Worm (Caenorhabditis elegans) whole organism, young adult: ENCODE measurements around the gene dnj-25.

Experiments used
- B0336.3 ChIP-seq: fragments of 200-800 bp; sonication (Bioruptor generic); IDR thresholded peaks from 2 replicates; pipeline ENCODE4 v1.3.6; 2022; ENCODE audit warnings: missing genetic modification characterization, missing compliant biosample characterization
- F57A8.1 ChIP-seq: fragments of 200-800 bp; sonication (Bioruptor generic); optimal IDR thresholded peaks from 2 replicates; lab custom pipeline; 2018; ENCODE audit warnings: mild to moderate bottlenecking, missing genetic modification characterization, moderate library complexity, missing compliant biosample characterization
- Y95B8A.8 ChIP-seq: fragments of 200-800 bp; sonication (Bioruptor generic); IDR thresholded peaks from 2 replicates; pipeline ENCODE4 v1.3.6; 2022; ENCODE audit warnings: missing genetic modification reagents, missing genetic modification characterization, missing compliant biosample characterization
- akir-1 ChIP-seq: fragments of 200-800 bp; sonication (Bioruptor generic); optimal IDR thresholded peaks from 2 replicates; lab custom pipeline; 2018; ENCODE audit warnings: mild to moderate bottlenecking, missing genetic modification characterization, moderate library complexity, missing compliant biosample characterization
- atf-7 ChIP-seq: sonication (generic microtip); optimal IDR thresholded peaks from 2 replicates; lab custom pipeline; 2017; ENCODE audit warnings: mild to moderate bottlenecking, missing genetic modification characterization, missing compliant biosample characterization
- attf-6 ChIP-seq: fragments of 200-800 bp; sonication (Bioruptor generic); IDR thresholded peaks from 2 replicates; pipeline ENCODE4 v1.3.6; 2022; ENCODE audit warnings: missing genetic modification reagents, missing genetic modification characterization, missing compliant biosample characterization
- bed-2 ChIP-seq: fragments of 200-800 bp; sonication (Bioruptor generic); IDR thresholded peaks from 2 replicates; pipeline ENCODE4 v1.3.6; 2022; ENCODE audit warnings: missing genetic modification reagents, missing genetic modification characterization, missing compliant biosample characterization
- cebp-1 ChIP-seq, 2 experiments: fragments of 200-800 bp in 1 of 2; sonication (Bioruptor generic) in 1 of 2; sonication (generic microtip) in 1 of 2; IDR thresholded peaks in 1 of 2; optimal IDR thresholded peaks in 1 of 2; 2 replicates each; pipeline versions ENCODE4 v1.3.6 to Lab custom; 2017 to 2022; ENCODE audit warnings: missing compliant biosample characterization in 2 of 2, missing genetic modification characterization in 2 of 2, mild to moderate bottlenecking in 1 of 2, missing genetic modification reagents in 1 of 2, moderate library complexity in 1 of 2
- ceh-100 ChIP-seq: fragments of 200-800 bp; sonication (Bioruptor generic); IDR thresholded peaks from 2 replicates; pipeline ENCODE4 v1.3.6; 2022; ENCODE audit warnings: missing genetic modification reagents, missing genetic modification characterization, missing compliant biosample characterization
- chd-7 ChIP-seq: sonication (generic microtip); optimal IDR thresholded peaks from 2 replicates; lab custom pipeline; 2016; ENCODE audit warnings: mild to moderate bottlenecking, missing genetic modification characterization, moderate library complexity, missing compliant biosample characterization
- egl-44 ChIP-seq: fragments of 200-800 bp; sonication (Bioruptor generic); IDR thresholded peaks from 2 replicates; pipeline ENCODE4 v1.3.6; 2022; ENCODE audit warnings: missing genetic modification reagents, missing genetic modification characterization, missing compliant biosample characterization
- ekl-4 ChIP-seq: fragments of 200-800 bp; sonication (Bioruptor generic); IDR thresholded peaks from 2 replicates; pipeline ENCODE4 v1.3.6; 2022; ENCODE audit warnings: missing genetic modification reagents, missing genetic modification characterization, missing compliant biosample characterization
- hmg-1.2 ChIP-seq: fragments of 200-800 bp; sonication (Bioruptor generic); IDR thresholded peaks from 2 replicates; pipeline ENCODE4 v1.3.6; 2022; ENCODE audit warnings: missing genetic modification reagents, missing genetic modification characterization, missing compliant biosample characterization
- hsf-1 ChIP-seq: fragments of 200-800 bp; sonication (Bioruptor generic); IDR thresholded peaks from 2 replicates; pipeline ENCODE4 v1.3.6; 2022; ENCODE audit warnings: missing genetic modification reagents, missing genetic modification characterization, missing compliant biosample characterization
- let-526 ChIP-seq: fragments of 200-800 bp; sonication (Bioruptor generic); IDR thresholded peaks from 2 replicates; pipeline ENCODE4 v1.3.6; 2022; ENCODE audit warnings: missing genetic modification reagents, missing genetic modification characterization, missing compliant biosample characterization
- let-607 ChIP-seq, 2 experiments: fragments of 200-800 bp in 1 of 2; sonication (Bioruptor generic) in 1 of 2; sonication (generic microtip) in 1 of 2; optimal IDR thresholded peaks; 2 replicates each; lab custom pipeline; 2016 to 2018; ENCODE audit warnings: mild to moderate bottlenecking in 2 of 2, missing compliant biosample characterization in 2 of 2, missing genetic modification characterization in 2 of 2, moderate library complexity in 2 of 2, missing genotype in 1 of 2
- lsl-1 ChIP-seq: fragments of 200-800 bp; sonication (Bioruptor generic); optimal IDR thresholded peaks from 2 replicates; lab custom pipeline; 2018; ENCODE audit warnings: mild to moderate bottlenecking, missing genetic modification characterization, moderate library complexity, missing compliant biosample characterization
- lsy-27 ChIP-seq: sonication (generic microtip); optimal IDR thresholded peaks from 2 replicates; lab custom pipeline; 2017; ENCODE audit warnings: missing genetic modification characterization, mild to moderate bottlenecking, missing compliant biosample characterization, antibody characterized with exemption, missing genotype, borderline replicate concordance; ENCODE audit not compliant: insufficient read depth
- madf-10 ChIP-seq: sonication (generic microtip); optimal IDR thresholded peaks from 2 replicates; lab custom pipeline; 2016; ENCODE audit warnings: mild to moderate bottlenecking, missing genetic modification characterization, missing compliant biosample characterization
- madf-8 ChIP-seq: fragments of 200-800 bp; sonication (Bioruptor generic); conservative IDR thresholded peaks from 2 replicates; pipeline ENCODE4 v1.3.6; 2022; ENCODE audit warnings: missing genetic modification reagents, missing genetic modification characterization, missing compliant biosample characterization
- mes-4 ChIP-seq: sonication (generic microtip); optimal IDR thresholded peaks from 2 replicates; lab custom pipeline; 2016; ENCODE audit warnings: missing genotype, missing genetic modification characterization, missing compliant biosample characterization
- nfya-2 ChIP-seq: fragments of 200-800 bp; sonication (Bioruptor generic); IDR thresholded peaks from 2 replicates; pipeline ENCODE4 v1.3.6; 2022; ENCODE audit warnings: missing genetic modification reagents, missing genetic modification characterization, missing compliant biosample characterization
- nhr-179 ChIP-seq: sonication (generic microtip); optimal IDR thresholded peaks from 2 replicates; lab custom pipeline; 2016; ENCODE audit warnings: mild to moderate bottlenecking, missing genetic modification characterization, missing compliant biosample characterization
- nhr-27 ChIP-seq: fragments of 200-800 bp; sonication (Bioruptor generic); optimal IDR thresholded peaks from 2 replicates; lab custom pipeline; 2018; ENCODE audit warnings: mild to moderate bottlenecking, missing genetic modification characterization, moderate library complexity, missing compliant biosample characterization
- nhr-80 ChIP-seq: sonication (generic microtip); optimal IDR thresholded peaks from 2 replicates; lab custom pipeline; 2016; ENCODE audit warnings: missing genetic modification characterization, missing compliant biosample characterization
- rcor-1 ChIP-seq: fragments of 200-800 bp; sonication (Bioruptor generic); IDR thresholded peaks from 2 replicates; pipeline ENCODE4 v1.3.6; 2022; ENCODE audit warnings: missing genetic modification reagents, missing genetic modification characterization, missing compliant biosample characterization
- snpc-4 ChIP-seq, 5 experiments: fragments of 150-350 bp in 1 of 5; sonication (generic microtip) in 4 of 5; optimal IDR thresholded peaks; 2 replicates each; lab custom pipeline; 2014 to 2018; ENCODE audit warnings: missing genetic modification characterization in 5 of 5, missing biosample characterization in 3 of 5, antibody characterized with exemption in 2 of 5, mild to moderate bottlenecking in 2 of 5, missing compliant biosample characterization in 2 of 5, missing genotype in 2 of 5, moderate library complexity in 2 of 5, missing genetic modification reagents in 1 of 5
- somi-1 ChIP-seq: fragments of 200-800 bp; sonication (Bioruptor generic); optimal IDR thresholded peaks from 2 replicates; lab custom pipeline; 2018; ENCODE audit warnings: mild to moderate bottlenecking, missing genetic modification characterization, missing compliant biosample characterization
- tbp1 ChIP-seq: fragments of 200-800 bp; sonication (Bioruptor generic); optimal IDR thresholded peaks from 2 replicates; lab custom pipeline; 2018; ENCODE audit warnings: mild to moderate bottlenecking, missing genetic modification characterization, missing compliant biosample characterization
- tbx-9 ChIP-seq: sonication (generic microtip); optimal IDR thresholded peaks from 2 replicates; lab custom pipeline; 2016; ENCODE audit warnings: borderline replicate concordance, missing genetic modification characterization, inconsistent platforms, missing compliant biosample characterization

Gene dnj-25

ce11 chrV:20773647-20774046 is 29.5 kb upstream of the dnj-25 start, which contains the start of gene F38A6.5:
Gene F38A6.5, minus strand, starts transcription at chrV:20773747.
- TF ChIP-seq somi-1 (GFP tag; lab: Kevin White, UChicago): no peak
- TF ChIP-seq ekl-4: no peak
- TF ChIP-seq B0336.3 (GFP tag; lab: Robert Waterston, UW): no peak
- TF ChIP-seq nhr-179 (tag; lab: Kevin White, UChicago): no peak

ce11 chrV:20771702-20772101 is 27.6 kb upstream of the dnj-25 start:
- no peak for TF ChIP-seq tbx-9 (tag; lab: Kevin White, UChicago)
- TF ChIP-seq lsy-27 (tag; lab: Kevin White, UChicago): no peak
- TF ChIP-seq bed-2 (GFP tag; lab: Robert Waterston, UW): no peak
- no peak for TF ChIP-seq nhr-27 (tag; lab: Kevin White, UChicago)
- TF ChIP-seq cebp-1 (GFP tag; IDR thresholded peaks at IDR 0.05; lab: Robert Waterston, UW): no peak
- TF ChIP-seq cebp-1 (tag; optimal IDR thresholded peaks at IDR 0.05; lab: Kevin White, UChicago): peak; percentile 79

ce11 chrV:20770846-20771245 is 26.7 kb upstream of the dnj-25 start:
- TF ChIP-seq tbp1 (GFP tag; lab: Kevin White, UChicago) (no peak), hmg-1.2 (GFP tag; lab: Robert Waterston, UW) (no peak), madf-10 (tag; lab: Kevin White, UChicago) (peak; percentile 30), let-607 (tag; optimal IDR thresholded peaks at IDR 0.05; lab: Kevin White, UChicago) (peak in 1 of 2 experiments; percentile 4), nhr-80 (peak; percentile 78), attf-6 (GFP tag; lab: Robert Waterston, UW) (no peak), snpc-4 (GFP tag; optimal IDR thresholded peaks at IDR 0.05; lab: Kevin White, UChicago) (no peak), snpc-4 (tag; optimal IDR thresholded peaks at IDR 0.05; lab: Kevin White, UChicago) (no peak)

ce11 chrV:20770061-20770460 is 25.9 kb upstream of the dnj-25 start, which contains the start of gene elp-1:
Gene elp-1, minus strand, starts transcription at chrV:20770161.
- TF ChIP-seq rcor-1 (GFP tag; lab: Robert Waterston, UW): no peak
- TF ChIP-seq mes-4: no peak
- TF ChIP-seq chd-7: no peak
- no peak for TF ChIP-seq madf-8 (GFP tag; lab: Robert Waterston, UW)
- TF ChIP-seq nfya-2: no peak
- no peak for TF ChIP-seq akir-1 (GFP tag; lab: Kevin White, UChicago)

- TF ChIP-seq let-526 (GFP tag; lab: Robert Waterston, UW) (no peak), egl-44 (no peak), Y95B8A.8 (GFP tag; lab: Robert Waterston, UW) (no peak)
Observed at ce11 chrV:20763192-20763591, 19.0 kb upstream of the dnj-25 start.

- TF ChIP-seq hsf-1 (GFP tag; lab: Robert Waterston, UW): no peak
- no peak for TF ChIP-seq F57A8.1 (GFP tag; lab: Kevin White, UChicago)
- TF ChIP-seq ceh-100 (GFP tag; lab: Robert Waterston, UW): no peak
- no peak for TF ChIP-seq atf-7 (tag; lab: Kevin White, UChicago)
- no peak for TF ChIP-seq let-607 (tag; optimal IDR thresholded peaks at IDR 0.05; lab: Kevin White, UChicago)
- TF ChIP-seq lsl-1 (GFP tag; lab: Kevin White, UChicago): no peak
Observed at ce11 chrV:20761758-20762157, 17.6 kb upstream of the dnj-25 start.
